Worm (Caenorhabditis elegans): Measurements from ENCODE around the gene subs-4.

subs-4 gene

DNA sequence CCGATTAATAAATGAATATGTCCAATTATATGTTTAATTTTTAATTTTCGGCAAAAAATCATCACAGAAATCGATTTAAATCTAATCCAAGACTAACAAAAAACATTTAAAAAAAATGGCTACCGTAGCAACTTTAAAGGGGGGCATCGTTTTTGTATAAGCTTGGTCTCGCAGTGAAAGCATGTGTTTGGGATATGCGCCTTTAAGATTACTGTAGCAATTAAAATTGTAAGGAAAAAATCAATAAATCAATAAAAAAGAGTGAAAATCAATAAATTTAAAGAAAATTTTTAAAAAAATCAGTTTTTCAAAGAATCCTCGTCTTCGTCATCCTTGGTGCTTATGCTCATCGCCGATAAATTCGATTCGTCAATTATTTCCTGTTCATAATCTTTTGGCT, 37.9 kb upstream of the subs-4 start:
- TF ChIP-seq ceh-28 (tag; optimal IDR thresholded peaks at IDR 0.05), result peak; percentile 96
- TF ChIP-seq Y75B8A.6 (GFP tag; IDR thresholded peaks at IDR 0.05), result no peak
- TF ChIP-seq nhr-102 (tag; optimal IDR thresholded peaks at IDR 0.05), result no peak
- TF ChIP-seq vab-7 (GFP tag; IDR thresholded peaks at IDR 0.05), result no peak
- no peak for TF ChIP-seq pha-4 (GFP tag; IDR thresholded peaks at IDR 0.05)
- no peak for TF ChIP-seq pha-4 (tag; optimal IDR thresholded peaks at IDR 0.05)
- no peak for TF ChIP-seq hmg-1.1 (GFP tag; IDR thresholded peaks at IDR 0.05)
- peak in 1 of 2 experiments; percentile 55 for TF ChIP-seq lsy-2 (tag; optimal IDR thresholded peaks at IDR 0.05)
- no peak for TF ChIP-seq unc-130 (GFP tag; optimal IDR thresholded peaks at IDR 0.05)
- peak; percentile 31 for TF ChIP-seq F49E8.2 (tag; optimal IDR thresholded peaks at IDR 0.05; ENCODE audit: borderline replicate concordance)
- no peak for TF ChIP-seq dmd-9 (GFP tag; IDR thresholded peaks at IDR 0.05)
- no peak for TF ChIP-seq mxl-3 (GFP tag; optimal IDR thresholded peaks at IDR 0.05)
- TF ChIP-seq lin-38 (GFP tag; IDR thresholded peaks at IDR 0.05), result peak; percentile 30; the same call in 1 of the 2 replicates
- no peak for TF ChIP-seq F10B5.3 (tag; optimal IDR thresholded peaks at IDR 0.05)
- no peak for TF ChIP-seq aha-1 (tag)
- TF ChIP-seq ceh-20 (GFP tag; IDR thresholded peaks at IDR 0.05), result no peak

ce11 chrIII:11346383-11346782, 35.6 kb upstream of the subs-4 start, which contains the start of gene T28D6.7:
Gene T28D6.7, minus strand, starts transcription at chrIII:11346483.
- TF ChIP-seq ceh-62 (tag; optimal IDR thresholded peaks at IDR 0.05) (no peak), ceh-44 (GFP tag; IDR thresholded peaks at IDR 0.05) (no peak), set-16 (GFP tag; IDR thresholded peaks at IDR 0.05) (no peak), F49E8.2 (tag; optimal IDR thresholded peaks at IDR 0.05; ENCODE audit: borderline replicate concordance) (no peak), tra-1 (GFP tag; IDR thresholded peaks at IDR 0.05) (0 out of 2 replicates have a peak, but pooled peaks have one; percentile 8), unc-130 (GFP tag; optimal IDR thresholded peaks at IDR 0.05) (no peak), D1046.2 (GFP tag; IDR thresholded peaks at IDR 0.05) (0 out of 2 replicates have a peak, but pooled peaks have one; percentile 43)

DNA sequence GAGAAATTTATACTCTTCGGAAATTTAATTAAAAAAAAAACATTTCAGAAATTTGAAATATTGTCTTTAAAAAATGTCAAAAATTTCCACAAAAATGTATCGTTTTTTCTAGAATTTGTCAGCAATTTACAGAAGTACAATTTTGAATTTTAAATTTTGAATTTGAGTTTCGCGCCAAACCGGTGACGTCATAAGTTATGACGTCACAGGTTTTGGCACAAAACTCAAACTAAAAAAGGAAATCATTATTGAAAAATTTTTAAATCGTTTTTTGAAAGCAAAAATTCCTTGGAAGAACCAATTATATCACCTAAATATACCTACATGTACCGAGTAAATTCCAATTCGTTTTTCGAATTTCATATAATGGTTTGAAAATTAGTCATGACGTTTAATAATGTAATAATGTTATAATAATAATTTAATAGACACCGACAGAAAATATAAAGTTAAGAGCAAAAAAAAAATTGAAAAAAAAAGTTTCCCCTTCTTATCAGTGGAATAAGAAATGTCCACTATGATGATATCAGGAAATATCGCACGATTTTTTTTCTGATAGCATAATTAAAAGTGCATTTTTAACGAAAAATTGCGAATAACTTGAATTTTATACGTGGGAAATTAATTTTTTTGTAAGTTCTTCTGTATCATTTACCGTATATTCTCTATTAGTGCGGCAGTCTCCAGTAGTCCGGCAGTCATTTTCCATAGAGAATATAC, 31.8 kb upstream of the subs-4 start:
- TF ChIP-seq nhr-28 (tag; optimal IDR thresholded peaks at IDR 0.05) (peak; percentile 25), pqm-1 (tag; optimal IDR thresholded peaks at IDR 0.05) (peak; percentile 70), unc-62 (GFP tag; optimal IDR thresholded peaks at IDR 0.05 in 1 of 2) (peak in 1 of 2 experiments; percentile 29), unc-62 (tag; optimal IDR thresholded peaks at IDR 0.05) (no peak), gei-8 (GFP tag; optimal IDR thresholded peaks at IDR 0.05) (no peak)

- TF ChIP-seq F44E2.7 (GFP tag; IDR thresholded peaks at IDR 0.05) (no peak), zip-2 (tag; optimal IDR thresholded peaks at IDR 0.05) (no peak), ZK337.2 (GFP tag; IDR thresholded peaks at IDR 0.05) (0 out of 2 replicates have a peak, but pooled peaks have one; percentile 29), unc-62 (GFP tag; optimal IDR thresholded peaks at IDR 0.05 in 1 of 2) (no peak), unc-62 (tag; optimal IDR thresholded peaks at IDR 0.05) (no peak), ceh-32 (tag; optimal IDR thresholded peaks at IDR 0.05; ENCODE audit: poor library complexity) (no peak), ceh-62 (tag; optimal IDR thresholded peaks at IDR 0.05) (no peak), lin-38 (GFP tag; IDR thresholded peaks at IDR 0.05) (peak; percentile 59), Y48G9A.11 (GFP tag; IDR thresholded peaks at IDR 0.05) (no peak), daf-19 (GFP tag; conservative IDR thresholded peaks at IDR 0.05) (no peak), fkh-10 (GFP tag; optimal IDR thresholded peaks at IDR 0.05) (no peak), ctbp-1 (GFP tag; IDR thresholded peaks at IDR 0.05) (no peak), lin-13 (GFP tag; optimal IDR thresholded peaks at IDR 0.05) (peak; percentile 43), F37D6.2 (tag; optimal IDR thresholded peaks at IDR 0.05) (no peak), gei-8 (GFP tag; optimal IDR thresholded peaks at IDR 0.05) (peak; percentile 21), pha-4 (GFP tag; IDR thresholded peaks at IDR 0.05) (peak; percentile 68; the same call in 1 of the 2 replicates), pha-4 (tag; optimal IDR thresholded peaks at IDR 0.05) (no peak), nhr-102 (tag; optimal IDR thresholded peaks at IDR 0.05) (no peak), tra-1 (GFP tag; IDR thresholded peaks at IDR 0.05) (no peak), T26A8.4 (GFP tag; IDR thresholded peaks at IDR 0.05) (no peak), lsy-2 (tag; optimal IDR thresholded peaks at IDR 0.05) (peak in 1 of 2 experiments; percentile 24), F26F4.8 (GFP tag; conservative IDR thresholded peaks at IDR 0.05) (no peak), spr-3 (GFP tag; optimal IDR thresholded peaks at IDR 0.05) (no peak), ceh-20 (GFP tag; IDR thresholded peaks at IDR 0.05) (no peak), aha-1 (tag) (peak; percentile 85), set-16 (GFP tag; IDR thresholded peaks at IDR 0.05) (no peak), snpc-4 (tag; optimal IDR thresholded peaks at IDR 0.05) (no peak), nhr-10 (tag; optimal IDR thresholded peaks at IDR 0.05) (no peak), zag-1 (tag; optimal IDR thresholded peaks at IDR 0.05) (no peak), vab-7 (GFP tag; IDR thresholded peaks at IDR 0.05) (peak; percentile 63; the same call in 1 of the 2 replicates), zfp-3 (GFP tag; conservative IDR thresholded peaks at IDR 0.05) (no peak; the same call in 1 of the 2 replicates), pqm-1 (tag; optimal IDR thresholded peaks at IDR 0.05) (no peak)
These were observed 29.2 kb upstream of the subs-4 start for ce11 chrIII:11352840-11353239.
